Fruit fly (Drosophila melanogaster) whole organism, embryonic: Measurements from ENCODE around the gene Hsp70Ab.

ENCODE experiments used
- ATbp ChIP-seq: fragments of 200-800 bp; sonication (Bioruptor generic); optimal IDR thresholded peaks from 2 replicates; lab custom pipeline; 2017; ENCODE audit warnings: missing biosample characterization, mild to moderate bottlenecking, missing genetic modification characterization, missing genetic modification reagents
- Awh ChIP-seq: fragments of 200-800 bp; sonication (Bioruptor generic); IDR thresholded peaks from 2 replicates; pipeline ENCODE4, ENCODE4 v1.3.6; 2022; ENCODE audit warnings: missing biosample characterization, missing genetic modification characterization
- Bteb2 ChIP-seq: fragments of 200-800 bp; sonication (Bioruptor generic); optimal IDR thresholded peaks from 2 replicates; lab custom pipeline; 2016; ENCODE audit warnings: missing biosample characterization, missing genetic modification characterization
- C15 ChIP-seq: fragments of 200-800 bp; sonication (Bioruptor generic); IDR thresholded peaks from 3 replicates; pipeline ENCODE4 v1.3.6; 2022; ENCODE audit warnings: missing biosample characterization, missing genetic modification characterization
- CG10321 ChIP-seq: fragments of 200-800 bp; sonication (Bioruptor generic); IDR thresholded peaks from 2 replicates; pipeline ENCODE4 v1.3.6; 2022; ENCODE audit warnings: missing biosample characterization, missing genetic modification characterization
- CG12659 ChIP-seq: fragments of 200-800 bp; sonication (Bioruptor generic); optimal IDR thresholded peaks from 3 replicates; lab custom pipeline; 2017; ENCODE audit warnings: mild to moderate bottlenecking, missing biosample characterization, missing genetic modification reagents, missing genetic modification characterization
- CG13894 ChIP-seq: fragments of 200-800 bp; sonication (Bioruptor generic); optimal IDR thresholded peaks from 3 replicates; lab custom pipeline; 2018; ENCODE audit warnings: missing biosample characterization, mild to moderate bottlenecking, missing genetic modification characterization, moderate library complexity
- CG14860 ChIP-seq: fragments of 200-800 bp; sonication (Bioruptor generic); IDR thresholded peaks from 3 replicates; pipeline ENCODE4 v1.3.6; 2022; ENCODE audit warnings: missing biosample characterization, missing genetic modification characterization; ENCODE audit not compliant: partially characterized antibody
- CG1792 ChIP-seq: fragments of 200-800 bp; sonication (Bioruptor generic); optimal IDR thresholded peaks from 2 replicates; lab custom pipeline; 2016; ENCODE audit warnings: missing biosample characterization, missing genetic modification characterization
- CG18476 ChIP-seq: fragments of 200-800 bp; sonication (Bioruptor generic); optimal IDR thresholded peaks from 2 replicates; lab custom pipeline; 2016; ENCODE audit warnings: missing biosample characterization, mild to moderate bottlenecking, missing genetic modification characterization
- CG4424 ChIP-seq: fragments of 200-800 bp; sonication (Bioruptor generic); optimal IDR thresholded peaks from 3 replicates; lab custom pipeline; 2016; ENCODE audit warnings: missing biosample characterization, missing genetic modification characterization
- CG5245 ChIP-seq: fragments of 200-800 bp; sonication (Bioruptor generic); optimal IDR thresholded peaks from 3 replicates; lab custom pipeline; 2016; ENCODE audit warnings: missing biosample characterization, missing genetic modification characterization
- CG6254 ChIP-seq: fragments of 200-800 bp; sonication (Bioruptor generic); optimal IDR thresholded peaks from 3 replicates; lab custom pipeline; 2017; ENCODE audit warnings: mild to moderate bottlenecking, missing biosample characterization, missing genetic modification reagents, missing genetic modification characterization
- CG6791 ChIP-seq: fragments of 200-800 bp; sonication (Bioruptor generic); IDR thresholded peaks from 3 replicates; pipeline ENCODE4 v1.3.6; 2022; ENCODE audit warnings: missing biosample characterization, missing genetic modification characterization; ENCODE audit not compliant: partially characterized antibody
- CG7271 ChIP-seq: fragments of 200-800 bp; sonication (Bioruptor generic); optimal IDR thresholded peaks from 2 replicates; lab custom pipeline; 2018; ENCODE audit warnings: missing biosample characterization, mild to moderate bottlenecking, missing genetic modification characterization, moderate library complexity
- CG7357 ChIP-seq: fragments of 200-800 bp; sonication (Bioruptor generic); IDR thresholded peaks from 3 replicates; pipeline ENCODE4 v1.3.6; 2022; ENCODE audit warnings: missing biosample characterization, missing genetic modification characterization
- CG7928 ChIP-seq: fragments of 200-800 bp; sonication (Bioruptor generic); optimal IDR thresholded peaks from 2 replicates; lab custom pipeline; 2017; ENCODE audit warnings: missing biosample characterization, mild to moderate bottlenecking, missing genetic modification characterization
- CG9876 ChIP-seq: fragments of 200-800 bp; sonication (Bioruptor generic); optimal IDR thresholded peaks from 2 replicates; lab custom pipeline; 2016; ENCODE audit warnings: missing biosample characterization, missing genetic modification characterization
- Dek ChIP-seq: fragments of 200-800 bp; sonication (Bioruptor generic); optimal IDR thresholded peaks from 3 replicates; lab custom pipeline; 2019; ENCODE audit warnings: missing biosample characterization, mild to moderate bottlenecking, missing genetic modification characterization, moderate library complexity
- E2f2 ChIP-seq: fragments of 200-800 bp; sonication (Bioruptor generic); IDR thresholded peaks from 2 replicates; pipeline ENCODE4 v1.3.6; 2022; ENCODE audit warnings: missing biosample characterization, missing genetic modification characterization
- Ets65A ChIP-seq: fragments of 200-800 bp; sonication (Bioruptor generic); peaks from one replicate; lab custom pipeline; 2016; ENCODE audit warnings: missing biosample characterization, missing genetic modification characterization
- Fer1 ChIP-seq: fragments of 200-800 bp; sonication (Bioruptor generic); optimal IDR thresholded peaks from 2 replicates; lab custom pipeline; 2017; ENCODE audit warnings: missing biosample characterization, mild to moderate bottlenecking, missing genetic modification characterization
- HLH4C ChIP-seq: fragments of 200-800 bp; sonication (Bioruptor generic); IDR thresholded peaks from 3 replicates; pipeline ENCODE4 v1.3.6; 2022; ENCODE audit warnings: missing biosample characterization, missing genetic modification characterization; ENCODE audit not compliant: partially characterized antibody
- Hr39 ChIP-seq: fragments of >200 bp; optimal IDR thresholded peaks from 2 replicates; lab custom pipeline; 2017
- Jarid2 ChIP-seq: fragments of 200-800 bp; sonication (Bioruptor generic); optimal IDR thresholded peaks from 3 replicates; lab custom pipeline; 2017; ENCODE audit warnings: mild to moderate bottlenecking, missing biosample characterization, missing genetic modification reagents, missing genetic modification characterization
- MBD-R2 ChIP-seq: fragments of 200-800 bp; sonication (Bioruptor generic); IDR thresholded peaks from 2 replicates; pipeline ENCODE4 v1.3.6; 2022; ENCODE audit warnings: missing biosample characterization, missing genetic modification characterization
- MESR4 ChIP-seq: fragments of 200-800 bp; sonication (Bioruptor generic); optimal IDR thresholded peaks from 2 replicates; lab custom pipeline; 2018; ENCODE audit warnings: missing biosample characterization, mild to moderate bottlenecking, missing genetic modification characterization, moderate library complexity
- Nf-YB ChIP-seq: fragments of 200-800 bp; sonication (Bioruptor generic); optimal IDR thresholded peaks from 3 replicates; lab custom pipeline; 2019; ENCODE audit warnings: missing biosample characterization, mild to moderate bottlenecking, missing genetic modification characterization, moderate library complexity
- Nf-YC ChIP-seq: fragments of 200-800 bp; optimal IDR thresholded peaks from 3 replicates; lab custom pipeline; 2019; ENCODE audit warnings: missing biosample characterization, mild to moderate bottlenecking, missing genetic modification characterization, moderate library complexity
- Poxn ChIP-seq: fragments of 200-800 bp; sonication (Bioruptor generic); IDR thresholded peaks from 2 replicates; pipeline ENCODE4 v1.3.6; 2022; ENCODE audit warnings: missing biosample characterization, missing genetic modification characterization
- Rx ChIP-seq: fragments of 200-800 bp; sonication (Bioruptor generic); IDR thresholded peaks from 2 replicates; pipeline ENCODE4 v1.3.6; 2022; ENCODE audit warnings: missing biosample characterization, missing genetic modification characterization
- Sox102F ChIP-seq: fragments of 200-800 bp; sonication (Bioruptor generic); optimal IDR thresholded peaks from 2 replicates; lab custom pipeline; 2018; ENCODE audit warnings: missing biosample characterization, mild to moderate bottlenecking, missing genetic modification characterization, moderate library complexity
- ato ChIP-seq: fragments of 200-800 bp; sonication (Bioruptor generic); IDR thresholded peaks from 2 replicates; pipeline ENCODE4 v1.3.6; 2022; ENCODE audit warnings: missing biosample characterization, missing genetic modification characterization; ENCODE audit not compliant: partially characterized antibody
- bcd ChIP-seq: fragments of 200-800 bp; sonication (Bioruptor generic); optimal IDR thresholded peaks from 2 replicates; lab custom pipeline; 2017; ENCODE audit warnings: missing biosample characterization, mild to moderate bottlenecking, missing genetic modification characterization
- dpn ChIP-seq, 2 experiments: fragments of 200-800 bp; sonication (Bioruptor generic); optimal IDR thresholded peaks; 3 replicates each; lab custom pipeline; 2016; ENCODE audit warnings: missing biosample characterization in 2 of 2, missing genetic modification characterization in 2 of 2
- fu2 ChIP-seq: fragments of 200-800 bp; sonication (Bioruptor generic); optimal IDR thresholded peaks from 2 replicates; lab custom pipeline; 2016; ENCODE audit warnings: missing biosample characterization, missing genetic modification characterization
- gcm ChIP-seq: fragments of 200-800 bp; sonication (Bioruptor generic); optimal IDR thresholded peaks from 2 replicates; lab custom pipeline; 2019; ENCODE audit warnings: missing biosample characterization, mild to moderate bottlenecking, missing genetic modification characterization, moderate library complexity
- jigr1 ChIP-seq: fragments of 200-800 bp; sonication (Bioruptor generic); IDR thresholded peaks from 3 replicates; pipeline ENCODE4 v1.3.6; 2022; ENCODE audit warnings: missing biosample characterization, missing genetic modification characterization
- kni ChIP-seq: fragments of 200-800 bp; sonication (Bioruptor generic); optimal IDR thresholded peaks from 3 replicates; lab custom pipeline; 2017; ENCODE audit warnings: mild to moderate bottlenecking, missing biosample characterization, missing genetic modification reagents, missing genetic modification characterization
- lilli ChIP-seq: fragments of 200-800 bp; sonication (Bioruptor generic); optimal IDR thresholded peaks from 3 replicates; lab custom pipeline; 2016; ENCODE audit warnings: missing biosample characterization, missing genetic modification characterization
- mirr ChIP-seq: fragments of 200-800 bp; sonication (Bioruptor generic); optimal IDR thresholded peaks from 3 replicates; lab custom pipeline; 2018; ENCODE audit warnings: missing biosample characterization, mild to moderate bottlenecking, missing genetic modification characterization
- nmo ChIP-seq: fragments of 200-800 bp; sonication (Bioruptor generic); optimal IDR thresholded peaks from 2 replicates; lab custom pipeline; 2018; ENCODE audit warnings: missing biosample characterization, mild to moderate bottlenecking, missing genetic modification characterization, moderate library complexity
- pho ChIP-seq: fragments of 200-800 bp; sonication (Bioruptor generic); optimal IDR thresholded peaks from 2 replicates; lab custom pipeline; 2016; ENCODE audit warnings: missing biosample characterization, missing genetic modification characterization
- prd ChIP-seq, 3 experiments: fragments of >200 bp in 2 of 3; fragments of 200-800 bp in 1 of 3; sonication (Bioruptor generic) in 1 of 3; optimal IDR thresholded peaks in 2 of 3; IDR thresholded peaks in 1 of 3; 2 replicates in 2 of 3; 3 replicates in 1 of 3; pipeline versions ENCODE4 v1.3.6 to Lab custom; 2017 to 2022; ENCODE audit warnings: missing biosample characterization in 1 of 3, missing genetic modification characterization in 1 of 3
- rib ChIP-seq: fragments of 200-800 bp; sonication (Bioruptor generic); IDR thresholded peaks from 2 replicates; pipeline ENCODE4 v1.3.6; 2022; ENCODE audit warnings: missing biosample characterization, missing genetic modification characterization
- schlank ChIP-seq: fragments of 200-800 bp; sonication (Bioruptor generic); optimal IDR thresholded peaks from 2 replicates; lab custom pipeline; 2018; ENCODE audit warnings: missing biosample characterization, mild to moderate bottlenecking, missing genetic modification characterization
- sens-2 ChIP-seq: fragments of 200-800 bp; sonication (Bioruptor generic); IDR thresholded peaks from 2 replicates; pipeline ENCODE4 v1.3.6; 2022; ENCODE audit warnings: missing biosample characterization, missing genetic modification characterization
- ssp ChIP-seq: fragments of 200-800 bp; sonication (Bioruptor generic); IDR thresholded peaks from 2 replicates; pipeline ENCODE4 v1.3.6; 2022; ENCODE audit warnings: missing biosample characterization, missing genetic modification characterization
- ttk ChIP-seq: fragments of 200-800 bp; sonication (Bioruptor generic); IDR thresholded peaks from 2 replicates; pipeline ENCODE4 v2.1.2; 2022; ENCODE audit warnings: missing biosample characterization, missing genetic modification characterization

Gene Hsp70Ab

dm6 chr3R:11967262-11968029, 9.1 kb downstream of the Hsp70Ab start, which contains the start of the genes CG12213 and GC1 (continued):
- TF ChIP-seq dpn (GFP tag; optimal IDR thresholded peaks at IDR 0.05; lab: Kevin White, UChicago), result peak in 1 of 2 experiments; percentile 37
- no peak for TF ChIP-seq mirr (GFP tag; lab: Kevin White, UChicago)
- no peak for TF ChIP-seq pho
- peak; percentile 39 for TF ChIP-seq Nf-YB (GFP tag; lab: Kevin White, UChicago)
- TF ChIP-seq CG7271 (tag; lab: Kevin White, UChicago), result peak; percentile 0
- no peak for TF ChIP-seq Rx
- no peak for TF ChIP-seq CG7928 (GFP tag; lab: Kevin White, UChicago)
- peak; percentile 81 for TF ChIP-seq E2f2
- TF ChIP-seq MBD-R2, result peak; percentile 62
- TF ChIP-seq ssp, result no peak
- TF ChIP-seq gcm (GFP tag; lab: Kevin White, UChicago), result no peak
- no peak for TF ChIP-seq Ets65A (GFP tag; lab: Kevin White, UChicago)
- peak; percentile 94 for TF ChIP-seq CG6791 (GFP tag; lab: Robert Waterston, UW)
- TF ChIP-seq nmo, result peak; percentile 80
- no peak for TF ChIP-seq fu2
- TF ChIP-seq ATbp (GFP tag; lab: Kevin White, UChicago), result no peak
- TF ChIP-seq prd (optimal IDR thresholded peaks at IDR 0.05; lab: Kevin White, UChicago), result no peak
- TF ChIP-seq prd (GFP tag; IDR thresholded peaks at IDR 0.05; lab: Robert Waterston, UW), result no peak
- TF ChIP-seq CG12659 (GFP tag; lab: Kevin White, UChicago), result peak; percentile 83
- peak; percentile 75 for TF ChIP-seq Nf-YC (tag; lab: Kevin White, UChicago)
- peak; percentile 61 for TF ChIP-seq lilli (GFP tag; lab: Kevin White, UChicago)
- TF ChIP-seq sens-2 (GFP tag; lab: Robert Waterston, UW), result no peak
- peak; percentile 97 for TF ChIP-seq HLH4C (GFP tag; lab: Robert Waterston, UW)
- no peak for TF ChIP-seq C15 (GFP tag; lab: Robert Waterston, UW)
- TF ChIP-seq kni, result no peak
- TF ChIP-seq Fer1 (GFP tag; lab: Kevin White, UChicago), result no peak
- no peak for TF ChIP-seq CG6254 (GFP tag; lab: Kevin White, UChicago)
- TF ChIP-seq CG4424 (GFP tag; lab: Kevin White, UChicago), result peak; percentile 40
- TF ChIP-seq jigr1, result peak; percentile 89; the same call in 1 of the 3 replicates
- no peak for TF ChIP-seq Bteb2 (GFP tag; lab: Kevin White, UChicago)
- TF ChIP-seq CG5245 (GFP tag; lab: Kevin White, UChicago), result no peak
- TF ChIP-seq Dek (tag; lab: Kevin White, UChicago), result peak; percentile 56
- TF ChIP-seq CG18476 (GFP tag; lab: Kevin White, UChicago), result peak; percentile 5
- TF ChIP-seq CG1792 (GFP tag; lab: Kevin White, UChicago), result no peak
- TF ChIP-seq Poxn, result no peak
- no peak for TF ChIP-seq bcd (GFP tag; lab: Kevin White, UChicago)
- no peak for TF ChIP-seq CG7357 (GFP tag; lab: Robert Waterston, UW)
- TF ChIP-seq Awh (GFP tag; lab: Robert Waterston, UW), result no peak
- TF ChIP-seq schlank (tag; lab: Kevin White, UChicago), result no peak
- TF ChIP-seq rib (GFP tag; lab: Robert Waterston, UW), result no peak
- TF ChIP-seq ato, result peak; percentile 93
- no peak for TF ChIP-seq CG10321
- peak; percentile 69 for TF ChIP-seq MESR4 (GFP tag; lab: Kevin White, UChicago)
- no peak for TF ChIP-seq CG13894 (tag; lab: Kevin White, UChicago)
- peak; percentile 99 for TF ChIP-seq CG14860 (GFP tag; lab: Robert Waterston, UW)
- TF ChIP-seq ttk (GFP tag; lab: Robert Waterston, UW), result no peak
- TF ChIP-seq Sox102F, result no peak
- no peak for TF ChIP-seq Hr39 (lab: Kevin White, UChicago)
- TF ChIP-seq CG9876 (GFP tag; lab: Kevin White, UChicago), result no peak
- TF ChIP-seq Jarid2, result peak; percentile 26
